Fruit fly (Drosophila melanogaster) whole organism, embryonic: ENCODE data around the gene anox.

Experiments
- Abd-B ChIP-seq: fragments of 200-800 bp; sonication (Bioruptor generic); optimal IDR thresholded peaks from 2 replicates; lab custom pipeline; 2018; ENCODE audit warnings: missing biosample characterization, mild to moderate bottlenecking, missing genetic modification characterization, moderate library complexity
- CG10274 ChIP-seq: fragments of 200-800 bp; sonication (Bioruptor generic); optimal IDR thresholded peaks from 3 replicates; lab custom pipeline; 2017; ENCODE audit warnings: missing biosample characterization, mild to moderate bottlenecking, missing genetic modification characterization
- CG10959 ChIP-seq: fragments of 200-800 bp; sonication (Bioruptor generic); IDR thresholded peaks from 2 replicates; pipeline ENCODE4 v1.3.6; 2022; ENCODE audit warnings: missing biosample characterization, missing genetic modification characterization
- CG11247 ChIP-seq: fragments of 200-800 bp; sonication (Bioruptor generic); IDR thresholded peaks from 2 replicates; pipeline ENCODE4 v1.3.6; 2022; ENCODE audit warnings: missing biosample characterization, missing genetic modification characterization
- CG12104 ChIP-seq: fragments of 200-800 bp; sonication (Bioruptor generic); optimal IDR thresholded peaks from 3 replicates; lab custom pipeline; 2016; ENCODE audit warnings: missing biosample characterization, missing genetic modification characterization
- CG12236 ChIP-seq: fragments of 200-800 bp; sonication (Bioruptor generic); optimal IDR thresholded peaks from 2 replicates; lab custom pipeline; 2016; ENCODE audit warnings: missing biosample characterization, missing genetic modification characterization
- CG15514 ChIP-seq: fragments of 200-800 bp; sonication (Bioruptor generic); optimal IDR thresholded peaks from 3 replicates; lab custom pipeline; 2017; ENCODE audit warnings: missing biosample characterization, missing genetic modification characterization, mild to moderate bottlenecking, moderate library complexity, missing genetic modification reagents
- CG16863 ChIP-seq: fragments of 200-800 bp; sonication (Bioruptor generic); optimal IDR thresholded peaks from 3 replicates; lab custom pipeline; 2016; ENCODE audit warnings: missing biosample characterization, missing genetic modification characterization
- CG3847 ChIP-seq: fragments of 200-800 bp; sonication (Bioruptor generic); IDR thresholded peaks from 2 replicates; pipeline ENCODE4 v1.3.6; 2022; ENCODE audit warnings: missing biosample characterization, missing genetic modification characterization
- CG4820 ChIP-seq: fragments of 200-800 bp; sonication (Bioruptor generic); optimal IDR thresholded peaks from 3 replicates; lab custom pipeline; 2016; ENCODE audit warnings: missing biosample characterization, missing genetic modification characterization
- CG6791 ChIP-seq: fragments of 200-800 bp; sonication (Bioruptor generic); IDR thresholded peaks from 3 replicates; pipeline ENCODE4 v1.3.6; 2022; ENCODE audit warnings: missing biosample characterization, missing genetic modification characterization; ENCODE audit not compliant: partially characterized antibody
- CG7987 ChIP-seq: fragments of 200-800 bp; sonication (Bioruptor generic); optimal IDR thresholded peaks from 2 replicates; lab custom pipeline; 2018; ENCODE audit warnings: missing biosample characterization, mild to moderate bottlenecking, missing genetic modification characterization, moderate library complexity
- Chrac-16 ChIP-seq: fragments of 200-800 bp; sonication (Bioruptor generic); optimal IDR thresholded peaks from 3 replicates; lab custom pipeline; 2016; ENCODE audit warnings: missing biosample characterization, missing genetic modification characterization
- CrebB ChIP-seq: fragments of 200-800 bp; sonication (Bioruptor generic); optimal IDR thresholded peaks from 3 replicates; lab custom pipeline; 2018; ENCODE audit warnings: missing biosample characterization, mild to moderate bottlenecking, missing genetic modification characterization
- Doc2 ChIP-seq: fragments of 200-800 bp; sonication (Bioruptor generic); IDR thresholded peaks from 2 replicates; pipeline ENCODE4 v1.3.6; 2022; ENCODE audit warnings: missing biosample characterization, missing genetic modification characterization
- Fer3 ChIP-seq: fragments of 200-800 bp; sonication (Bioruptor generic); optimal IDR thresholded peaks from 2 replicates; lab custom pipeline; 2018; ENCODE audit warnings: missing biosample characterization, mild to moderate bottlenecking, missing genetic modification characterization, moderate library complexity
- HLH3B ChIP-seq: fragments of 200-800 bp; sonication (Bioruptor generic); IDR thresholded peaks from 2 replicates; pipeline ENCODE4 v1.3.6; 2022; ENCODE audit warnings: missing biosample characterization, missing genetic modification characterization
- Hr39 ChIP-seq: fragments of >200 bp; optimal IDR thresholded peaks from 2 replicates; lab custom pipeline; 2017
- Oli ChIP-seq: fragments of 200-800 bp; sonication (Bioruptor generic); optimal IDR thresholded peaks from 2 replicates; lab custom pipeline; 2018; ENCODE audit warnings: missing biosample characterization, mild to moderate bottlenecking, missing genetic modification characterization, moderate library complexity
- Side ChIP-seq: fragments of 200-800 bp; sonication (Bioruptor generic); optimal IDR thresholded peaks from 2 replicates; lab custom pipeline; 2016; ENCODE audit warnings: missing biosample characterization, missing genetic modification characterization
- Stat92E ChIP-seq, 3 experiments: fragments of >200 bp in 2 of 3; fragments of 200-800 bp in 1 of 3; sonication (Bioruptor generic) in 1 of 3; optimal IDR thresholded peaks; 2 replicates each; lab custom pipeline; 2017 to 2019; ENCODE audit warnings: missing biosample characterization in 3 of 3, missing genetic modification characterization in 3 of 3, mild to moderate bottlenecking in 1 of 3, moderate library complexity in 1 of 3
- Tbp ChIP-seq: fragments of >200 bp; optimal IDR thresholded peaks from 2 replicates; lab custom pipeline; 2018; ENCODE audit warnings: missing biosample characterization, missing genetic modification characterization
- ara ChIP-seq: fragments of 200-800 bp; sonication (Bioruptor generic); IDR thresholded peaks from 2 replicates; pipeline ENCODE4 v1.3.6; 2022; ENCODE audit warnings: missing biosample characterization, missing genetic modification characterization
- bab2 ChIP-seq: fragments of 200-800 bp; sonication (Bioruptor generic); optimal IDR thresholded peaks from 2 replicates; lab custom pipeline; 2016; ENCODE audit warnings: missing biosample characterization, missing genetic modification characterization
- chif ChIP-seq, 2 experiments: fragments of 200-800 bp; sonication (Bioruptor generic); optimal IDR thresholded peaks; 3 replicates each; lab custom pipeline; 2016; ENCODE audit warnings: missing biosample characterization in 2 of 2, missing genetic modification characterization in 2 of 2
- chinmo ChIP-seq: fragments of 200-800 bp; sonication (Bioruptor generic); IDR thresholded peaks from 4 replicates; pipeline ENCODE4 v1.3.6; 2022; ENCODE audit warnings: missing biosample characterization, missing genetic modification characterization; ENCODE audit not compliant: partially characterized antibody
- chm ChIP-seq: fragments of 200-800 bp; sonication (Bioruptor generic); IDR thresholded peaks from 2 replicates; pipeline ENCODE4 v1.3.6; 2022; ENCODE audit warnings: missing biosample characterization, missing genetic modification characterization
- ci ChIP-seq: fragments of 200-800 bp; sonication (Bioruptor generic); IDR thresholded peaks from 3 replicates; pipeline ENCODE4 v1.3.6; 2022; ENCODE audit warnings: missing biosample characterization, missing genetic modification characterization
- crp ChIP-seq, 2 experiments: fragments of 200-800 bp; sonication (Bioruptor generic); optimal IDR thresholded peaks; 2 replicates in 1 of 2; 3 replicates in 1 of 2; lab custom pipeline; 2017; ENCODE audit warnings: missing biosample characterization in 2 of 2, missing genetic modification characterization in 2 of 2, mild to moderate bottlenecking in 1 of 2, moderate library complexity in 1 of 2
- dmrt11E ChIP-seq: fragments of 200-800 bp; sonication (Bioruptor generic); optimal IDR thresholded peaks from 3 replicates; lab custom pipeline; 2018; ENCODE audit warnings: missing biosample characterization, mild to moderate bottlenecking, missing genetic modification characterization, moderate library complexity
- ems ChIP-seq: fragments of 200-800 bp; sonication (Bioruptor generic); optimal IDR thresholded peaks from 3 replicates; lab custom pipeline; 2016; ENCODE audit warnings: missing biosample characterization, missing genetic modification characterization
- eyg ChIP-seq: fragments of 200-800 bp; sonication (Bioruptor generic); optimal IDR thresholded peaks from 3 replicates; lab custom pipeline; 2016; ENCODE audit warnings: missing biosample characterization, missing genetic modification characterization
- gcm2 ChIP-seq: fragments of 200-800 bp; sonication (Bioruptor generic); optimal IDR thresholded peaks from 2 replicates; lab custom pipeline; 2016; ENCODE audit warnings: missing biosample characterization, missing genetic modification characterization
- gro ChIP-seq: fragments of 200-800 bp; sonication (Bioruptor generic); optimal IDR thresholded peaks from 2 replicates; lab custom pipeline; 2016; ENCODE audit warnings: missing biosample characterization, missing genetic modification characterization
- gt ChIP-seq: fragments of 200-800 bp; sonication (Bioruptor generic); IDR thresholded peaks from 2 replicates; pipeline ENCODE4 v1.3.6; 2022; ENCODE audit warnings: missing biosample characterization, missing genetic modification characterization
- maf-S ChIP-seq: fragments of 200-800 bp; sonication (Bioruptor generic); optimal IDR thresholded peaks from 2 replicates; lab custom pipeline; 2016; ENCODE audit warnings: missing biosample characterization, missing genetic modification characterization
- mld ChIP-seq: fragments of 200-800 bp; sonication (Bioruptor generic); IDR thresholded peaks from 3 replicates; pipeline ENCODE4 v1.3.6; 2022; ENCODE audit warnings: missing biosample characterization, missing genetic modification characterization; ENCODE audit not compliant: partially characterized antibody
- nau ChIP-seq: fragments of 200-800 bp; sonication (Bioruptor generic); optimal IDR thresholded peaks from 3 replicates; lab custom pipeline; 2017; ENCODE audit warnings: missing biosample characterization, mild to moderate bottlenecking, missing genetic modification characterization, missing genetic modification reagents
- pros ChIP-seq: fragments of 200-800 bp; sonication (Bioruptor generic); optimal IDR thresholded peaks from 3 replicates; lab custom pipeline; 2019; ENCODE audit warnings: missing biosample characterization, mild to moderate bottlenecking, missing genetic modification characterization, moderate library complexity
- pum ChIP-seq: fragments of 200-800 bp; sonication (Bioruptor generic); optimal IDR thresholded peaks from 2 replicates; lab custom pipeline; 2016; ENCODE audit warnings: missing biosample characterization, missing genetic modification characterization
- repo ChIP-seq: fragments of 200-800 bp; sonication (Bioruptor generic); optimal IDR thresholded peaks from 2 replicates; lab custom pipeline; 2016; ENCODE audit warnings: missing biosample characterization, missing genetic modification characterization
- sc ChIP-seq, 3 experiments: fragments of >200 bp in 2 of 3; fragments of 200-800 bp in 1 of 3; sonication (Bioruptor generic) in 1 of 3; optimal IDR thresholded peaks; 2 replicates in 2 of 3; 3 replicates in 1 of 3; lab custom pipeline; 2017; ENCODE audit warnings: mild to moderate bottlenecking in 1 of 3, missing biosample characterization in 1 of 3, missing genetic modification characterization in 1 of 3, missing genetic modification reagents in 1 of 3
- shn ChIP-seq: fragments of 200-800 bp; sonication (Bioruptor generic); optimal IDR thresholded peaks from 3 replicates; lab custom pipeline; 2016; ENCODE audit warnings: missing biosample characterization, missing genetic modification characterization
- sob ChIP-seq: fragments of 200-800 bp; sonication (Bioruptor generic); IDR thresholded peaks from 2 replicates; pipeline ENCODE4 v1.3.6; 2022; ENCODE audit warnings: missing biosample characterization, missing genetic modification characterization
- sr ChIP-seq: fragments of 200-800 bp; sonication (Bioruptor generic); IDR thresholded peaks from 3 replicates; pipeline ENCODE4 v1.3.6; 2022; ENCODE audit warnings: missing biosample characterization, missing genetic modification characterization
- ssp ChIP-seq: fragments of 200-800 bp; sonication (Bioruptor generic); IDR thresholded peaks from 2 replicates; pipeline ENCODE4 v1.3.6; 2022; ENCODE audit warnings: missing biosample characterization, missing genetic modification characterization
- sug ChIP-seq: fragments of 200-800 bp; optimal IDR thresholded peaks from 2 replicates; lab custom pipeline; 2019; ENCODE audit warnings: missing biosample characterization, mild to moderate bottlenecking, missing genetic modification characterization, moderate library complexity
- trh ChIP-seq: fragments of 200-800 bp; sonication (Bioruptor generic); optimal IDR thresholded peaks from 2 replicates; lab custom pipeline; 2016; ENCODE audit warnings: missing biosample characterization, missing genetic modification characterization
- zen ChIP-seq: fragments of 200-800 bp; sonication (Bioruptor generic); optimal IDR thresholded peaks from 3 replicates; lab custom pipeline; 2018; ENCODE audit warnings: missing biosample characterization, mild to moderate bottlenecking, missing genetic modification characterization, moderate library complexity
- zfh2 ChIP-seq: fragments of 200-800 bp; sonication (Bioruptor generic); optimal IDR thresholded peaks from 2 replicates; lab custom pipeline; 2016; ENCODE audit warnings: missing biosample characterization, missing genetic modification characterization

The anox gene

DNA sequence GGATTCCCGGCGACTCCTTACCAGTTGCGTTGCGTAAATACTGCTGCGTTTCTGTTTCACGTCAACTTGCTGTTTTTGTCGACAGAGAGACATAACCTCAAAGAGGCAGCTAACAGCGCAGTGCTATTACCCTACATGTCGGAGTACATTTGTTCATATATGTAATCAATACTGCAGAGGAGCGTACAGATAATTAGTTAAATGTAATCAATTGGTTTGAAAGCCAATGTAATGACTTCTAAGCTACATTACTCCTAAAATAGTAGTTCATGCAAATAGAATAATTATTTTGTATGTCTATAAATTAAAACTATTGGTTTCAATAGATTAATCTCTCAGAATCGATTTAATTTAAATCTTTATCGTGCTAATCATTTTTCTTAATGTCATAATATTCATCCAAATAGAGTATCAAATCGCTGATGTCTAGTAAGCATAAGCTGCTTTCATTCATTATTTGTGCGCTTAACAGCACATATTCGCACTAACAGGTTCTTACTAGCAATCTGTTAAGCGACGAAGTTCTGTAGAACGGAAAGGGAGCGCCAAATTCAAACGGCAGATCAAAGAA is at the start of gene anox, which contains the start of gene SLIRP1 (continued):
- TF ChIP-seq CG7987 (GFP tag; lab: Kevin White, UChicago) (peak; percentile 66), Hr39 (lab: Kevin White, UChicago) (no peak), ems (GFP tag; lab: Kevin White, UChicago) (peak; percentile 54), HLH3B (GFP tag; lab: Robert Waterston, UW) (peak; percentile 73), gcm2 (GFP tag; lab: Kevin White, UChicago) (peak; percentile 11), mld (GFP tag; lab: Robert Waterston, UW) (no peak), repo (peak; percentile 37), sr (GFP tag; lab: Robert Waterston, UW) (no peak), CG11247 (peak; percentile 73), Stat92E (GFP tag; optimal IDR thresholded peaks at IDR 0.05; lab: Kevin White, UChicago) (peak in 1 of 3 experiments; percentile 46), Tbp (GFP tag; lab: Kevin White, UChicago) (no peak), gro (GFP tag; lab: Kevin White, UChicago) (peak; percentile 82), CG10274 (peak; percentile 68), dmrt11E (tag; lab: Kevin White, UChicago) (peak; percentile 92), Fer3 (tag; lab: Kevin White, UChicago) (peak; percentile 85), sc (optimal IDR thresholded peaks at IDR 0.05; lab: Kevin White, UChicago) (no peak), sc (GFP tag; optimal IDR thresholded peaks at IDR 0.05; lab: Kevin White, UChicago) (peak; percentile 72), eyg (GFP tag; lab: Kevin White, UChicago) (peak; percentile 40), shn (peak; percentile 84), zfh2 (peak; percentile 75), pros (GFP tag; lab: Kevin White, UChicago) (peak; percentile 18), bab2 (GFP tag; lab: Kevin White, UChicago) (peak; percentile 68), Chrac-16 (GFP tag; lab: Kevin White, UChicago) (peak; percentile 87), CG16863 (peak; percentile 78), CrebB (tag; lab: Kevin White, UChicago) (peak; percentile 78), nau (GFP tag; lab: Kevin White, UChicago) (peak; percentile 77), ssp (GFP tag; lab: Robert Waterston, UW) (peak; percentile 68), Abd-B (GFP tag; lab: Kevin White, UChicago) (peak; percentile 91), crp (GFP tag; optimal IDR thresholded peaks at IDR 0.05; lab: Kevin White, UChicago) (peak in 1 of 2 experiments; percentile 43), maf-S (GFP tag; lab: Kevin White, UChicago) (peak; percentile 69), CG10959 (GFP tag; lab: Robert Waterston, UW) (no peak), ci (peak; percentile 63; the same call in 2 of the 3 replicates), CG15514 (peak; percentile 68), chinmo (GFP tag; lab: Robert Waterston, UW) (no peak), chm (GFP tag; lab: Robert Waterston, UW) (no peak), Side (GFP tag; lab: Kevin White, UChicago) (peak; percentile 69), Doc2 (GFP tag; lab: Robert Waterston, UW) (no peak), CG3847 (GFP tag; lab: Robert Waterston, UW) (peak; percentile 80), pum (peak; percentile 71), sob (GFP tag; lab: Robert Waterston, UW) (peak; percentile 70), zen (peak; percentile 80), CG6791 (GFP tag; lab: Robert Waterston, UW) (no peak), sug (tag; lab: Kevin White, UChicago) (peak; percentile 83), gt (GFP tag; lab: Robert Waterston, UW) (peak; percentile 50), CG4820 (peak; percentile 72), Oli (tag; lab: Kevin White, UChicago) (peak; percentile 91), trh (GFP tag; lab: Kevin White, UChicago) (peak; percentile 81), chif (GFP tag; optimal IDR thresholded peaks at IDR 0.05; lab: Kevin White, UChicago) (peak; percentile 54 to 79), CG12236 (peak; percentile 76), ara (0 out of 2 replicates have a peak, but pooled peaks have one; percentile 38), CG12104 (GFP tag; lab: Kevin White, UChicago) (peak; percentile 81)
